Worm (Caenorhabditis elegans): Measurements from ENCODE around the gene Y38H6C.20.

Y38H6C.20 gene

DNA sequence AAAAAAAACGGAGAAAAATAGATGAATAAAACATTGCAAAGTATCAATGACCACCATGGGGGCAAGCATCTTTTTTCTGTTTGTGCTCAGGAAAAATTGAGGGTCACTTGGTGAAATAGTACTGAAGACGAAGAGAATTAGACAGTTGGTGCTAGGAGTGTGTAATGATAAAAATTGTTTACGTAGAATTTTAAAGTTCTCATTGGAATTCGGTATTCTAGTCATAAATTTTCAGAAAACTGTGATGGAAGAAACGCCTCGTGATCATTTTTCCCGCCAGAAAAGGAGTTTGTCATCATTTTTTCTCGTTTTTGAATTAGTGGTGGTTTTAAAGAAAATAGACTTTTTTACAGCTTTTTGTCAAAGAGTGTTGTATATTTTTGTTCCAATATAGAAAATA, 6.4 kb downstream of the Y38H6C.20 start:
- TF ChIP-seq pha-4 (tag; optimal IDR thresholded peaks at IDR 0.05) = peak; percentile 16
- no peak for TF ChIP-seq egl-5 (tag; optimal IDR thresholded peaks at IDR 0.05)
- TF ChIP-seq egl-27 (tag; optimal IDR thresholded peaks at IDR 0.05) = no peak
- TF ChIP-seq elt-2 (tag; optimal IDR thresholded peaks at IDR 0.05) = peak; percentile 13

DNA sequence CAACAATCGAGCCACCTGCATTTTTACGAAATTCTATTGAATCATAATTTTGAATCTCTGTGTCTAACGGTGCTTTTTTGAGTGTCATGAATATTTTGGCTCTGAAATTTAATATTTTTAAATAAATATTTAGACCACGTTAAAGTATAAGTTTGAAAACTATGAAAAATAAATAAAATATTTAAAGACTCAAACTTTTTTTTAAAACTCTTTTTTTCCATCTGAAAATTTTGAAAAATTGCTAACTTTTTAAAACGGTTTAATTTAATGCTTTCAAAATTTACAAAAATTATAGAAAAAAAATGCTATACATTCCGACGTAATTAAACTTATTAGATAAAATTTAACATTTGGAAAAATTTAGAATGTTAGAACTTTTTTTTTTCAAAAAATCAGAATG, 6.9 kb downstream of the Y38H6C.20 start, which contains the start of gene slc-36.3:
Gene slc-36.3, minus strand, starts transcription at position 101 of the 400 bp plus-strand sequence.
- no peak for TF ChIP-seq R02D3.7 (tag; optimal IDR thresholded peaks at IDR 0.05)
- TF ChIP-seq pqm-1 (tag; optimal IDR thresholded peaks at IDR 0.05) = no peak
- no peak for TF ChIP-seq nhr-67 (tag; optimal IDR thresholded peaks at IDR 0.05)

DNA sequence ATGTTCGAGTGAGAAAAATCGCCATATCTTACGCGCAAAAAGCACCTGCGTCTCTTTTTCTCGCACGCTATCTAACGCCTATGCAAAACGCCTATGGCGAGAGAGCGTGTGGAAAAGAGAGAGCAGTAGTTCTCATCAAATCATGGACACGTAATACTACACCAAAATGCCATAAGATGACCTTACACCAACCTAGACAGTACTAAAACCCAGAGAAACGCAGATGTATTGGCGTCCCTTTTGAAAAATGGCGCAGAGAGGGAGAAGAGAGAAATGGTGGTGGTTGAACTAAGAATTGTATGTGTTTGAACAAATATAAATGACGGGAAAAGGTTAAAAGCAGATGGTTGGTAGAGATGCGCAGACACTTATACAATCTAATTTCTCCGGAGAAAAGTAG, 11.9 kb downstream of the Y38H6C.20 start, which contains the start of gene Y38H6C.16:
Gene Y38H6C.16, minus strand, starts transcription at position 293 of the 400 bp plus-strand sequence.
- TF ChIP-seq nhr-67 (tag; optimal IDR thresholded peaks at IDR 0.05) (no peak), nhr-25 (tag; optimal IDR thresholded peaks at IDR 0.05) (peak; percentile 49)

DNA sequence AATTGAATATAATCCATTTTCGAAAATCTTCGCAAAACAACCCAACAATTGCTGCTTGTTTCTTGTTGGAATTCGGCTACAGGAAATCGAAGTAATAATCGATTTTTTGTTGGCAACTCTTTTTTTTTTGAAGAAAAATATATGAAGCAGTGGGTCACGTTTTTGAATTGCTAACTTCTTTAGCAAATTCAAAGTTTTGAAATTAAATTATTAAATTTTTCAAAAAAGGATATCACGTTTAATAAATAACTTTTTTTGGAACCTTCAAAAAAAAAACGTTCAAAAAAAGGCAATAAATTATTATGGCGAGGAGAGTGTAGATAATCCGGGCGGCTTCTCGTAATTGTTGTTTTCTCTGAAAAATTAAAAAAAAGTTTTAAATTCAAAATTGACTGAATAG, 14.8 kb downstream of the Y38H6C.20 start, which contains the start of gene Y38H6C.15:
Gene Y38H6C.15, minus strand, starts transcription at position 101 of the 400 bp plus-strand sequence.
- TF ChIP-seq ama-1 (optimal IDR thresholded peaks at IDR 0.05) (no peak), jun-1 (tag; optimal IDR thresholded peaks at IDR 0.05) (no peak), elt-3 (tag; optimal IDR thresholded peaks at IDR 0.05) (no peak)

DNA sequence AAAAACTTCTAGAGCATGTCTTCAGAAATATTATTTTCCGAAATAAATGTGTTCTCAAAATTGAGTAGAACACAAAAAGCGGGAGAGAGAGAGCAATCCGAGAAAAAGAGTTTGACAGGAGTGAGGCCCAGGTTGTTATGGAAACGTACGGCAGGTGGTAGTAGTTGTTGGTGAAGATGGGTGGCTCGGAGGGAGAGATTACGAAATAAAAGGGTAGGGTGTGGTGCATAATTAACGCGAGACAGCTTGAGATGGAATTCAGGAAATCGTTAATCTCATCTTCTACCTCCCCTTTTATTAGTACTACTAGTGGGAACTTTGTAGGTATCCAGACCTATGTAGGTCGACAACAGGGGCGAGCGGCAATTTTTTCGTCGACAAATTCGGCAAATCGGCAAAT, 16.9 kb downstream of the Y38H6C.20 start, which contains the start of gene famh-161:
Gene famh-161, minus strand, starts transcription at position 101 of the 400 bp plus-strand sequence.
- TF ChIP-seq nhr-43 (tag; optimal IDR thresholded peaks at IDR 0.05; ENCODE audit: poor library complexity, severe bottlenecking) (no peak), zag-1 (tag; optimal IDR thresholded peaks at IDR 0.05) (no peak), mml-1 (tag; optimal IDR thresholded peaks at IDR 0.05) (no peak), sea-2 (GFP tag; optimal IDR thresholded peaks at IDR 0.05) (no peak)

DNA sequence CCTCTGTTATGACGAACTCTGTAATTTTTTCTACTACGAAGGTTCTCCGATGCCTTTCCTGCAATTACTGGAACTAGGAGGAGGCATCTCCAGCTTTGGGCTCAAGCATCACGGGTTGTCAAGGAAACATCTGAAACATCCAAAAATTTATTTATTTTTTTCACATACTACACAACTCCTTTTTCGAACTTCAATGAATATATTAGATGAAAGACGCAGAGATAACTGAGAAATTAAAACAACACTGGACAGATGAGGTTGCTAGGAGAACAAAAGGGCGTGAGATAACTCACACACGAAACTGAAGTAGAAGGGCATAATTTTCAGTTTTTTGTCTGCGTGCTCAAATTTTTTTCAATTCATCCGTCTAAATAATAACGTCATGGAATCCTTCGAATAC, 23.5 kb downstream of the Y38H6C.20 start, which contains the start of gene Y38H6C.13:
Gene Y38H6C.13, plus strand, starts transcription at position 301 of the 400 bp plus-strand sequence.
- TF ChIP-seq nhr-43 (tag; optimal IDR thresholded peaks at IDR 0.05; ENCODE audit: poor library complexity, severe bottlenecking) (no peak), jun-1 (tag; optimal IDR thresholded peaks at IDR 0.05) (no peak), nhr-67 (tag; optimal IDR thresholded peaks at IDR 0.05) (no peak), nhr-28 (tag; optimal IDR thresholded peaks at IDR 0.05) (no peak), mml-1 (tag; optimal IDR thresholded peaks at IDR 0.05) (no peak), eor-1 (tag; optimal IDR thresholded peaks at IDR 0.05) (no peak), nhr-11 (tag; optimal IDR thresholded peaks at IDR 0.05) (no peak), ceh-16 (tag; optimal IDR thresholded peaks at IDR 0.05) (no peak), elt-1 (tag; optimal IDR thresholded peaks at IDR 0.05) (no peak), egl-27 (tag; optimal IDR thresholded peaks at IDR 0.05) (no peak), tbx-2 (tag; optimal IDR thresholded peaks at IDR 0.05) (no peak), lin-15B (tag; optimal IDR thresholded peaks at IDR 0.05) (no peak)

DNA sequence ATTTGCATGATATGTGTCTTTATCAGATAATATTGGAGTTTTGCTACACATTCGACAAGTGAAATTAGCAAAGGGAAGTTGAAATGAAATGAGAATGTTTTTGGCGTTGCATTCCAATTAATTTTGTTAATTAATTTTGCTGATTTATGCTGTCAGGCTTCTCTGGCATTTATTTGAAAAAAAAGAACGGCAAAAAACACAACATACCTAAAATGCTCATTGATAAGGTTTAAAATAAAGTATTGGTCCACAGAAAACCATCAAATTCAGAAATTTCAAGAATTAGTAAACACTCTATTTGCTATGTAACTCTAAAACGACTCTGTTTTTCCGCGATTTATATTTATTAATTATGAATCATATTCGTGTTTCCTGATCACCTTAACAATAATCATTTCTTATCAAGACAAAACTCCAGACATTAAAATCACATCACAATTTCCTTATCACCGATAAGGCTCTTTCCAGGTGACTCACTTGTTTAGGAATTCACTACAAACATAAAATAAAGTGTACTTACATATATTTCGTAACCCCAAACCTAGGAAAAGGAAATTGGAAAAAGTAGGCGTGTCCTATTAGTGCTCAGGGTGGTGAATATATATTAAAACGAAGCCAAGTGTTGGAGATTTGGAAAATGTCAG, 25.1 kb downstream of the Y38H6C.20 start, which contains the start of the genes srh-166 and Y38H6C.24:
Gene srh-166, minus strand, starts transcription at position 51 of the 644 bp plus-strand sequence.
Gene Y38H6C.24, plus strand, starts transcription at position 620 of the 644 bp plus-strand sequence.
- TF ChIP-seq elt-1 (tag; optimal IDR thresholded peaks at IDR 0.05) = no peak
- peak; percentile 89 for TF ChIP-seq pqm-1 (tag; optimal IDR thresholded peaks at IDR 0.05)
- no peak for TF ChIP-seq mml-1 (tag; optimal IDR thresholded peaks at IDR 0.05)
- TF ChIP-seq elt-2 (tag; optimal IDR thresholded peaks at IDR 0.05) = peak; percentile 82
- TF ChIP-seq nhr-43 (tag; optimal IDR thresholded peaks at IDR 0.05; ENCODE audit: poor library complexity, severe bottlenecking) = no peak
- no peak for TF ChIP-seq snpc-4 (tag; optimal IDR thresholded peaks at IDR 0.05)
- TF ChIP-seq ztf-11 (tag; optimal IDR thresholded peaks at IDR 0.05) = no peak
- no peak for TF ChIP-seq nhr-12 (tag; optimal IDR thresholded peaks at IDR 0.05)
- peak; percentile 41 for TF ChIP-seq skn-1 (tag; optimal IDR thresholded peaks at IDR 0.05)
- peak; percentile 52 for TF ChIP-seq jun-1 (tag; optimal IDR thresholded peaks at IDR 0.05)

DNA sequence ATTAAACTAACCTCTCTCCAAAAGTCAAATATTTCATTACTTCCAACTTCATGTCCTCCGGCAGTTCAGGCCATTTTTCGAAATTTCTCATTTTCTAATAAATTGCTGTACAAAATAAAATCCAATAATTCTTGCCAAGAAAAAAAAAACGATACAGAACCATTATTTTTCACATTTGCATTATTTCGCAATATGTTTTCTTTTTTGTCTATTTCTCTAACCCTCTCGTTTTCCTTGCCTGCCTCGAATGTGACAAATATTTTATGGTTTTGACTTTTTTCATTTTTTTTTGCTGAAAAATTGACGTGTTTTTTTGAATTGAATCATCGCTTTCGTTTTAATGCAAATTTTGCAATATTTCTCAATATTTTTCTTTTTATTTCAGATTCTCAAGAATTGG, 28.8 kb downstream of the Y38H6C.20 start, which contains the start of the genes Y38H6C.9 and fbxa-150:
Gene Y38H6C.9, minus strand, starts transcription at position 52 of the 400 bp plus-strand sequence.
Gene fbxa-150, plus strand, starts transcription at position 380 of the 400 bp plus-strand sequence.
- no peak for TF ChIP-seq nhr-43 (tag; optimal IDR thresholded peaks at IDR 0.05; ENCODE audit: poor library complexity, severe bottlenecking)
- no peak for TF ChIP-seq snpc-4 (tag; optimal IDR thresholded peaks at IDR 0.05)
- TF ChIP-seq unc-39 (tag; optimal IDR thresholded peaks at IDR 0.05) = no peak
- TF ChIP-seq lin-15B (tag; optimal IDR thresholded peaks at IDR 0.05) = no peak
- TF ChIP-seq fkh-2 (tag; optimal IDR thresholded peaks at IDR 0.05) = no peak
- TF ChIP-seq ceh-16 (tag; optimal IDR thresholded peaks at IDR 0.05) = no peak
- no peak for TF ChIP-seq nhr-12 (tag; optimal IDR thresholded peaks at IDR 0.05)
- no peak for TF ChIP-seq nhr-11 (tag; optimal IDR thresholded peaks at IDR 0.05)
- no peak for TF ChIP-seq nhr-77 (tag; optimal IDR thresholded peaks at IDR 0.05)
- no peak for TF ChIP-seq nhr-76 (tag; optimal IDR thresholded peaks at IDR 0.05)
- TF ChIP-seq zag-1 (tag; optimal IDR thresholded peaks at IDR 0.05) = no peak
- TF ChIP-seq elt-2 (tag; optimal IDR thresholded peaks at IDR 0.05) = no peak
- no peak for TF ChIP-seq ama-1 (optimal IDR thresholded peaks at IDR 0.05)
- no peak for TF ChIP-seq ceh-28 (tag; optimal IDR thresholded peaks at IDR 0.05)
- TF ChIP-seq R02D3.7 (tag; optimal IDR thresholded peaks at IDR 0.05) = no peak
- TF ChIP-seq mdl-1 (tag; optimal IDR thresholded peaks at IDR 0.05) = no peak
- no peak for TF ChIP-seq elt-3 (tag; optimal IDR thresholded peaks at IDR 0.05)
- no peak for TF ChIP-seq aly-2 (tag; optimal IDR thresholded peaks at IDR 0.05)
- TF ChIP-seq daf-12 (tag; optimal IDR thresholded peaks at IDR 0.05) = no peak
- TF ChIP-seq unc-62 (GFP tag; optimal IDR thresholded peaks at IDR 0.05) = no peak
